Worm (Caenorhabditis elegans): ENCODE data around the gene Y69A2AR.1.
A peak's percentile ranks its signal among the peaks of the same experiment; 100 is the strongest.

- TF ChIP-seq snpc-4 (tag; optimal IDR thresholded peaks at IDR 0.05) (no peak), unc-130 (GFP tag; optimal IDR thresholded peaks at IDR 0.05) (peak; percentile 31), lin-29 (GFP tag; IDR thresholded peaks at IDR 0.05) (no peak), ceh-82 (tag; optimal IDR thresholded peaks at IDR 0.05) (no peak), unc-62 (GFP tag; optimal IDR thresholded peaks at IDR 0.05 in 1 of 2) (no peak), unc-62 (tag; optimal IDR thresholded peaks at IDR 0.05) (no peak), arid-1 (GFP tag; conservative IDR thresholded peaks at IDR 0.05) (peak; percentile 65; the same call in 1 of the 2 replicates), ceh-20 (GFP tag; IDR thresholded peaks at IDR 0.05) (peak; percentile 53; the same call in 1 of the 2 replicates)
Observed at ce11 chrIV:2657307-2657706, 9.5 kb upstream of the Y69A2AR.1 start.

All from whole organism, L4 larva.